Worm (Caenorhabditis elegans): ENCODE measurements around the gene F56A8.3.
A peak's percentile ranks its signal among the peaks of the same experiment; 100 is the strongest.
"Not testable (repeated sequence)": the region's sequence is repeated elsewhere in the genome, so short reads cannot be mapped to it uniquely, and the experiment has no call there.

The F56A8.3 gene

DNA sequence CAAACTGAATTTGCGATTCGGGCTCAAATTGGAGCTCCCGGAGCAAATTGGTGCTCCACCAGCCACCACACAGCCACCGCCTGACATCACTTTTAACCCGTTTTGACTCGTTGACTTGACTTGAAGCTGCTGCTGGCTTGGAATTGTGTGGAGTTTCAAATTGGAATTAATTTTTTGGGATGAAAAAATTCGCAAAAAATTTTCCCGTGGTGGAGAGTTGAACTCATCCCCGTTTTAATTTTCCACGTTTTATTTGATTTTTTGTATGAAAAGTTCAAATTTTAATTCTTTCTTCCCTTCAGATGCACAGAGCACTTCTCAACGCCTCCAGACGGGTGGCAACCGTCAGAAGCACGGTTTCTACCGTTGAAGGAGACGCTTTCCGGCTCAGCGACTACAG, 11.4 kb upstream of the F56A8.3 start, which contains the start of gene Y43F4A.4:
Y43F4A.4 (plus strand) TSS at position 301 of the 400 bp plus-strand sequence.
- not testable (repeated sequence) for TF ChIP-seq jun-1, nhr-12, elt-2 (tag; optimal IDR thresholded peaks at IDR 0.05)

ce11 chrIII:13246265-13246664, 10.4 kb upstream of the F56A8.3 start, which contains the start of gene anoh-1:
Gene anoh-1 (plus strand): TSS chrIII:13246565.
- TF ChIP-seq pha-4 (tag; optimal IDR thresholded peaks at IDR 0.05) = no peak
- TF ChIP-seq mdl-1 (tag; optimal IDR thresholded peaks at IDR 0.05) = no peak
- no peak for TF ChIP-seq elt-2 (tag; optimal IDR thresholded peaks at IDR 0.05)
- no peak for TF ChIP-seq skn-1 (tag; optimal IDR thresholded peaks at IDR 0.05)

ce11 chrIII:13254178-13254725, 2.4 kb upstream of the F56A8.3 start, which contains the start of gene F56A8.9:
Gene F56A8.9 (plus strand): TSS chrIII:13254675.
- no peak for TF ChIP-seq unc-62 (GFP tag; optimal IDR thresholded peaks at IDR 0.05)
- no peak for TF ChIP-seq elt-1 (tag; optimal IDR thresholded peaks at IDR 0.05)
- no peak for TF ChIP-seq sea-2 (GFP tag; optimal IDR thresholded peaks at IDR 0.05)
- TF ChIP-seq ceh-82 (tag; optimal IDR thresholded peaks at IDR 0.05) = no peak
- TF ChIP-seq nhr-12 (tag; optimal IDR thresholded peaks at IDR 0.05) = no peak
- TF ChIP-seq egl-27 (tag; optimal IDR thresholded peaks at IDR 0.05) = no peak
- no peak for TF ChIP-seq nhr-77 (tag; optimal IDR thresholded peaks at IDR 0.05)
- TF ChIP-seq ztf-4 (tag; optimal IDR thresholded peaks at IDR 0.05) = no peak
- no peak for TF ChIP-seq elt-3 (tag; optimal IDR thresholded peaks at IDR 0.05)
- no peak for TF ChIP-seq ztf-11 (tag; optimal IDR thresholded peaks at IDR 0.05)
- no peak for TF ChIP-seq nhr-43 (tag; optimal IDR thresholded peaks at IDR 0.05; ENCODE audit: poor library complexity, severe bottlenecking)
- TF ChIP-seq nhr-23 (tag; optimal IDR thresholded peaks at IDR 0.05) = no peak
- no peak for TF ChIP-seq jun-1 (tag; optimal IDR thresholded peaks at IDR 0.05)
- TF ChIP-seq eor-1 (tag; optimal IDR thresholded peaks at IDR 0.05) = no peak
- no peak for TF ChIP-seq ama-1 (optimal IDR thresholded peaks at IDR 0.05)
- TF ChIP-seq hmg-11 (tag; optimal IDR thresholded peaks at IDR 0.05) = no peak
- no peak for TF ChIP-seq fos-1 (tag; optimal IDR thresholded peaks at IDR 0.05)

ce11 chrIII:13258163-13258562, 1.5 kb downstream of the F56A8.3 start:
- TF ChIP-seq ama-1 (optimal IDR thresholded peaks at IDR 0.05) (no peak), elt-3 (tag; optimal IDR thresholded peaks at IDR 0.05) (no peak), ceh-16 (tag; optimal IDR thresholded peaks at IDR 0.05) (no peak), fkh-2 (tag; optimal IDR thresholded peaks at IDR 0.05) (no peak), nhr-76 (tag; optimal IDR thresholded peaks at IDR 0.05) (no peak), ZK546.5 (tag; optimal IDR thresholded peaks at IDR 0.05) (no peak), elt-1 (tag; optimal IDR thresholded peaks at IDR 0.05) (no peak), nfya-1 (tag; optimal IDR thresholded peaks at IDR 0.05; ENCODE audit: insufficient read depth) (peak; percentile 55), unc-62 (GFP tag; optimal IDR thresholded peaks at IDR 0.05) (no peak), eor-1 (tag; optimal IDR thresholded peaks at IDR 0.05) (no peak), hmg-11 (tag; optimal IDR thresholded peaks at IDR 0.05) (peak; percentile 2), zag-1 (tag; optimal IDR thresholded peaks at IDR 0.05) (no peak), egl-27 (tag; optimal IDR thresholded peaks at IDR 0.05) (no peak), sea-2 (GFP tag; optimal IDR thresholded peaks at IDR 0.05) (peak; percentile 26), pqm-1 (tag; optimal IDR thresholded peaks at IDR 0.05) (no peak), lin-15B (tag; optimal IDR thresholded peaks at IDR 0.05) (peak; percentile 25), nhr-25 (tag; optimal IDR thresholded peaks at IDR 0.05) (no peak), nhr-67 (tag; optimal IDR thresholded peaks at IDR 0.05) (no peak), mml-1 (tag; optimal IDR thresholded peaks at IDR 0.05) (no peak)

ce11 chrIII:13258752-13259151, 2.1 kb downstream of the F56A8.3 start:
- TF ChIP-seq jun-1 (tag; optimal IDR thresholded peaks at IDR 0.05) (no peak), nhr-25 (tag; optimal IDR thresholded peaks at IDR 0.05) (peak; percentile 21), ztf-11 (tag; optimal IDR thresholded peaks at IDR 0.05) (no peak), nhr-67 (tag; optimal IDR thresholded peaks at IDR 0.05) (no peak), nhr-23 (tag; optimal IDR thresholded peaks at IDR 0.05) (peak; percentile 16), pha-4 (tag; optimal IDR thresholded peaks at IDR 0.05) (peak; percentile 50), ceh-28 (tag; optimal IDR thresholded peaks at IDR 0.05) (peak; percentile 41), nfya-1 (tag; optimal IDR thresholded peaks at IDR 0.05; ENCODE audit: insufficient read depth) (peak; percentile 48), lsy-12 (tag; optimal IDR thresholded peaks at IDR 0.05) (peak; percentile 16), lin-15B (tag; optimal IDR thresholded peaks at IDR 0.05) (peak; percentile 15)

Data from whole organism, L3 larva.